Worm (Caenorhabditis elegans): ENCODE data around the gene T02H6.4.

ce11 chrII:723488-723887 lies 33.6 kb downstream of the T02H6.4 start, which contains the start of gene rfip-2:
- TF ChIP-seq T07F8.4 (tag; optimal IDR thresholded peaks at IDR 0.05) (no peak), rcor-1 (GFP tag; IDR thresholded peaks at IDR 0.05) (no peak), mes-4 (tag; optimal IDR thresholded peaks at IDR 0.05) (no peak), mcd-1 (GFP tag; IDR thresholded peaks at IDR 0.05) (no peak), attf-6 (GFP tag; IDR thresholded peaks at IDR 0.05) (no peak)

Measured in whole organism, young adult.